Worm (Caenorhabditis elegans) whole organism, late embryonic: ENCODE measurements around the gene F58B4.3.

ENCODE experiments used
- C08G9.2 ChIP-seq: sonication (generic microtip); optimal IDR thresholded peaks from 2 replicates; lab custom pipeline; 2016; ENCODE audit warnings: mild to moderate bottlenecking, missing genetic modification characterization, moderate library complexity, missing compliant biosample characterization
- K02D7.2 ChIP-seq: sonication (generic microtip); optimal IDR thresholded peaks from 2 replicates; lab custom pipeline; 2017; ENCODE audit warnings: mild to moderate bottlenecking, missing genetic modification characterization, missing compliant biosample characterization
- K09A11.1 ChIP-seq: sonication (generic microtip); optimal IDR thresholded peaks from 2 replicates; lab custom pipeline; 2017; ENCODE audit warnings: antibody characterized with exemption, mild to moderate bottlenecking, missing genetic modification characterization, missing compliant biosample characterization; ENCODE audit not compliant: insufficient read depth
- ceh-18 ChIP-seq: sonication (generic microtip); optimal IDR thresholded peaks from 2 replicates; lab custom pipeline; 2016; ENCODE audit warnings: missing genetic modification characterization, missing compliant biosample characterization
- ceh-24 ChIP-seq: sonication (generic microtip); optimal IDR thresholded peaks from 2 replicates; lab custom pipeline; 2016; ENCODE audit warnings: mild to moderate bottlenecking, missing genetic modification characterization, missing compliant biosample characterization
- ceh-31 ChIP-seq: sonication (generic microtip); optimal IDR thresholded peaks from 2 replicates; lab custom pipeline; 2016; ENCODE audit warnings: missing genetic modification characterization, missing compliant biosample characterization
- ceh-34 ChIP-seq: sonication (generic microtip); optimal IDR thresholded peaks from 2 replicates; lab custom pipeline; 2016; ENCODE audit warnings: mild to moderate bottlenecking, missing genetic modification characterization, missing compliant biosample characterization
- ceh-45 ChIP-seq: fragments of 200-800 bp; sonication (Bioruptor generic); IDR thresholded peaks from 2 replicates; pipeline ENCODE4 v1.3.6; 2022; ENCODE audit warnings: missing genetic modification reagents, missing genetic modification characterization, missing compliant biosample characterization
- ceh-6 ChIP-seq: fragments of 200-800 bp; sonication (Bioruptor generic); optimal IDR thresholded peaks from 2 replicates; lab custom pipeline; 2018; ENCODE audit warnings: mild to moderate bottlenecking, missing genetic modification characterization, missing compliant biosample characterization
- ceh-9 ChIP-seq: sonication (generic microtip); optimal IDR thresholded peaks from 2 replicates; lab custom pipeline; 2016; ENCODE audit warnings: mild to moderate bottlenecking, missing genetic modification characterization, inconsistent platforms, missing compliant biosample characterization
- fax-1 ChIP-seq: sonication (generic microtip); optimal IDR thresholded peaks from 2 replicates; lab custom pipeline; 2016; ENCODE audit warnings: missing genotype, missing genetic modification characterization, missing compliant biosample characterization
- fkh-6 ChIP-seq: sonication (generic microtip); optimal IDR thresholded peaks from 2 replicates; lab custom pipeline; 2016; ENCODE audit warnings: missing genetic modification characterization, missing compliant biosample characterization
- gmeb-2 ChIP-seq: sonication (generic microtip); optimal IDR thresholded peaks from 2 replicates; lab custom pipeline; 2016; ENCODE audit warnings: missing genetic modification characterization, inconsistent platforms, missing compliant biosample characterization
- hlh-13 ChIP-seq: fragments of 200-800 bp; sonication (Bioruptor generic); optimal IDR thresholded peaks from 2 replicates; lab custom pipeline; 2018; ENCODE audit warnings: mild to moderate bottlenecking, missing genetic modification characterization, missing compliant biosample characterization
- hlh-15 ChIP-seq: sonication (generic microtip); optimal IDR thresholded peaks from 2 replicates; lab custom pipeline; 2016; ENCODE audit warnings: missing genetic modification characterization, missing compliant biosample characterization
- hlh-30 ChIP-seq: sonication (generic microtip); optimal IDR thresholded peaks from 2 replicates; lab custom pipeline; 2017; ENCODE audit warnings: antibody characterized with exemption, missing genetic modification characterization, missing compliant biosample characterization; ENCODE audit not compliant: insufficient read depth
- hlh-6 ChIP-seq: sonication (generic microtip); optimal IDR thresholded peaks from 2 replicates; lab custom pipeline; 2016; ENCODE audit warnings: missing genotype, missing genetic modification characterization, missing compliant biosample characterization
- lim-6 ChIP-seq: sonication (generic microtip); optimal IDR thresholded peaks from 2 replicates; lab custom pipeline; 2016; ENCODE audit warnings: missing genetic modification characterization, missing compliant biosample characterization
- lin-11 ChIP-seq: fragments of 200-800 bp; sonication (Bioruptor generic); optimal IDR thresholded peaks from 2 replicates; lab custom pipeline; 2018; ENCODE audit warnings: mild to moderate bottlenecking, missing genetic modification characterization, missing compliant biosample characterization
- madf-2 ChIP-seq: sonication (generic microtip); optimal IDR thresholded peaks from 2 replicates; lab custom pipeline; 2017; ENCODE audit warnings: missing genetic modification characterization, missing compliant biosample characterization
- nfya-1 ChIP-seq: sonication (generic microtip); optimal IDR thresholded peaks from 2 replicates; lab custom pipeline; 2017; ENCODE audit warnings: missing genetic modification characterization, mild to moderate bottlenecking, missing compliant biosample characterization, antibody characterized with exemption, moderate library complexity
- nhr-11 ChIP-seq: fragments of 150-350 bp; optimal IDR thresholded peaks from 2 replicates; lab custom pipeline; 2014; ENCODE audit warnings: missing biosample characterization, missing genetic modification characterization
- nhr-232 ChIP-seq: sonication (generic microtip); optimal IDR thresholded peaks from 2 replicates; lab custom pipeline; 2016; ENCODE audit warnings: missing genetic modification characterization, missing compliant biosample characterization
- pat-9 ChIP-seq: fragments of 200-800 bp; sonication (Bioruptor generic); optimal IDR thresholded peaks from 2 replicates; lab custom pipeline; 2018; ENCODE audit warnings: mild to moderate bottlenecking, missing genetic modification characterization, moderate library complexity, missing compliant biosample characterization
- pax-1 ChIP-seq: fragments of 150-350 bp; optimal IDR thresholded peaks from 2 replicates; lab custom pipeline; 2014; ENCODE audit warnings: missing biosample characterization, missing genetic modification characterization
- pha-4 ChIP-seq: fragments of 150-350 bp; optimal IDR thresholded peaks from 2 replicates; lab custom pipeline; 2018; ENCODE audit warnings: missing biosample characterization, missing genetic modification reagents, missing genetic modification characterization
- pros-1 ChIP-seq: fragments of 150-350 bp; optimal IDR thresholded peaks from 2 replicates; lab custom pipeline; 2014; ENCODE audit warnings: missing biosample characterization, missing genetic modification reagents, missing genetic modification characterization
- rnt-1 ChIP-seq: sonication (generic microtip); optimal IDR thresholded peaks from 2 replicates; lab custom pipeline; 2016; ENCODE audit warnings: missing genetic modification characterization, missing compliant biosample characterization
- sdc-2 ChIP-seq: sonication (generic microtip); optimal IDR thresholded peaks from 2 replicates; lab custom pipeline; 2016; ENCODE audit warnings: missing genotype, missing genetic modification characterization, missing compliant biosample characterization
- sox-2 ChIP-seq: fragments of 200-800 bp; sonication (Bioruptor generic); IDR thresholded peaks from 2 replicates; pipeline ENCODE4 v1.3.6; 2022; ENCODE audit warnings: missing genetic modification reagents, missing genetic modification characterization, missing compliant biosample characterization
- syd-9 ChIP-seq: sonication (generic microtip); optimal IDR thresholded peaks from 2 replicates; lab custom pipeline; 2016; ENCODE audit warnings: mild to moderate bottlenecking, missing genetic modification characterization, moderate library complexity, missing compliant biosample characterization
- tbx-2 ChIP-seq: sonication (generic microtip); optimal IDR thresholded peaks from 2 replicates; lab custom pipeline; 2016; ENCODE audit warnings: missing genetic modification characterization, missing compliant biosample characterization
- unc-42 ChIP-seq: sonication (generic microtip); optimal IDR thresholded peaks from 2 replicates; lab custom pipeline; 2016; ENCODE audit warnings: missing genotype, missing genetic modification characterization, missing compliant biosample characterization
- unc-55 ChIP-seq: sonication (generic microtip); optimal IDR thresholded peaks from 2 replicates; lab custom pipeline; 2017; ENCODE audit warnings: missing biosample characterization, missing genetic modification reagents, missing genetic modification characterization

Gene F58B4.3

DNA sequence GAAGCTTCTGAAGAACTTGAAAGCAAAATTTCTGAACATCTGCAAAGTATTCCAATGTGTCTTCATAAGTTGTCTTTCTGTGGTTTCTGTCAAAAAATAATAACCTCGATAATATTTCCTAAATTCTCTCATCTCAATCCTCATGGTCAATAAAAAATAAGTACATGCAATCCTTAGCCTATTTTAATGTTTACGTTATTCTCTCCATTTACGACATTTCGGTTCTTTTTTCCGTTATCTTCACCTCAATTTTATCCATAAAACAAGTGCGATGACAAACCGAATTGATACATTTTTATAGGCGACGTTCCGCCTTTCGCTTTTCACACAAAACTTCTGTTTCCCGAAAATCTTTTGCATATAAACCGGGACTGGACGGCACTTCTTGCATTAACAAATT, 19.9 kb downstream of the F58B4.3 start, which contains the start of gene col-153:
Gene col-153, plus strand, starts transcription at position 301 of the 400 bp plus-strand sequence.
- TF ChIP-seq pax-1 (tag; lab: Kevin White, UChicago) (no peak), hlh-6 (no peak)

DNA sequence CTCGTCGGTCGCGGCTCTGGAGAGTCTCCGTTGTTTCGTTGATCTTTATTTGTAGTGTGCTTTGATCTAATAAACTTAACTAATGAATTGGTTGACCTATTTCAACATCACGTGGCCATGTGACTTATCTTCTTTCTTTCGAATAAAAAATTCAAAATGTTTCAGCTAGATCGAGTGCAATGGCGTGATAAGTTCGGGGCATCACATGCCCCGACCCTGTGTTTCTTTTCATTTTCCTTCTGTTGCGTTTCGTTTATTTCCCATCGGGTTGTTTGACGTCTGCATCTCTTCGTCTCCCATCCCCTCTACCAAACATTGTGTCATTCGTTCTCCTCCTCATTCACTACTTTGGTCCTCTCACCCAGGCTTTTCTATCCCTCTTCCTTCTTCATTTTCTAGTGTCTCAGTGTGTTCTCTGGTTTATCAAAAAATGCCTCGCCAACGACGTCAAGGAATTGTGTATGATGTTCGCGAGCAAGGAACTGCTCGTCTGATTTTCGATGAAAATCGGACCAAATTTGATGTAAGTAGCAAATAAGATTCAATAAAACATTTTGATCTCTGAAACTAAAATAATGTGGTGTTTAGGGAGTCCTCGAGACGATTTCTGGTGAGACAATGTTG, 22.2 kb downstream of the F58B4.3 start, which contains the start of gene F17C11.4:
Gene F17C11.4, plus strand, starts transcription at position 206 of the 624 bp plus-strand sequence.
- TF ChIP-seq ceh-45: no peak
- peak; percentile 90 for TF ChIP-seq ceh-18 (tag; lab: Kevin White, UChicago)
- peak; percentile 5 for TF ChIP-seq unc-55 (GFP tag; lab: Kevin White, UChicago)
- TF ChIP-seq ceh-31 (tag; lab: Kevin White, UChicago): peak; percentile 27
- peak; percentile 9 for TF ChIP-seq rnt-1 (tag; lab: Kevin White, UChicago)
- TF ChIP-seq madf-2 (tag; lab: Kevin White, UChicago): no peak
- peak; percentile 51 for TF ChIP-seq hlh-30 (tag; lab: Kevin White, UChicago)
- no peak for TF ChIP-seq nhr-232 (tag; lab: Kevin White, UChicago)
- TF ChIP-seq unc-42 (tag; lab: Kevin White, UChicago): peak; percentile 29
- TF ChIP-seq ceh-24 (tag; lab: Kevin White, UChicago): no peak
- TF ChIP-seq nfya-1: peak; percentile 19
- no peak for TF ChIP-seq K09A11.1 (tag; lab: Kevin White, UChicago)
- no peak for TF ChIP-seq hlh-6
- no peak for TF ChIP-seq ceh-9 (tag; lab: Kevin White, UChicago)
- peak; percentile 8 for TF ChIP-seq C08G9.2
- TF ChIP-seq tbx-2: peak; percentile 42

DNA sequence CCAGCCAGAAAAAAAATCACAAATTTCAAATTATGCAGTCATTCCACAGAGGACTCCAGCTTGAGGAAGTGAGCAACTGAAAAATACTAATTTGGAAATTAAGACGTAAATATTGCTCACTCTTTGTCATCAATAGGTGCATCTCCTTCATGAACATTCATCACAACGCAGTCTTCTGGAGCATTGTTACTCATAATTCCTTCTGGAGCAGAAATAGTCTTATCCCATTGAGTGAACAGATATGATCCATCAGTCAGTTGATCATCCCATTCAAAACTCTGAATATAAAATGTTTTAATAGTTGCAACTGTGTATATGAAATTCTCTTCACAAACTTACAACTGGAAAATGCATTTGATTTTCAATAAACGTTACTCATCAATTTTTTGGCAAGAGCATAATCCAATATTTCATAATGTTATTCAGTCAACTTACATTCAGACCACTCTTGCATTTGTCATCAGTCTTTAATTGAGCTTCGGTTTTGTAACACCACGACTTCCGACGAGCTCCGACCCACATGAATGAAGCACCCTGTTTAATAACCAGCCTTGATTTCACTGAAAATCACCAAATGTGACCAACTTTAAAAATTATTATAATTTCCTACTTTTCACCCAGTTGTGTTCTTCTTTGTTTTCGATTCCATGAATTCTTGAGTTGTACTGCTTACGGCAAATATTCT, 24.0 kb downstream of the F58B4.3 start:
- TF ChIP-seq hlh-30 (tag; lab: Kevin White, UChicago): no peak

DNA sequence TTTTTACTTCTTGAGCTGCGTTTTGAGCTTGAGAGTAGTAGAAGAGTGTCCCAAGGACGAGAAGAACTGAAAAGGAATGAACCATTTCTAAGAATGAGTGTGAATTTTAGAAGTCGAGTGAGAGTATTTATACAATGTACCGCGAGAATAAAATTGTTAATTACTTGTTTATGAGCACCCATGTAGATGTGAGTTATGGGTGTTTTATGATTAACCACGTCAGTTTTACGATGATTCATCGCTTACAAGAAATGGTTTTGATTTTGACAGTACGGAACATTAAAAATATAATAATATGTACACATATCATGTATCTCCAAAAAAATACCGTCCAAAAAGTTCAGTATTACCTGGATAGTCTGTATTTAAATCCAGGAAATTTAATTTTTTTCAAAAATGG, 24.7 kb downstream of the F58B4.3 start, which contains the start of gene clec-221:
Gene clec-221, minus strand, starts transcription at position 101 of the 400 bp plus-strand sequence.
- TF ChIP-seq ceh-34 (tag; lab: Kevin White, UChicago) (no peak), lin-11 (tag; lab: Kevin White, UChicago) (no peak), nhr-11 (tag; lab: Kevin White, UChicago) (no peak), sox-2 (no peak), fkh-6 (tag; lab: Kevin White, UChicago) (no peak), syd-9 (tag; lab: Kevin White, UChicago) (no peak), hlh-13 (GFP tag; lab: Kevin White, UChicago) (no peak)

DNA sequence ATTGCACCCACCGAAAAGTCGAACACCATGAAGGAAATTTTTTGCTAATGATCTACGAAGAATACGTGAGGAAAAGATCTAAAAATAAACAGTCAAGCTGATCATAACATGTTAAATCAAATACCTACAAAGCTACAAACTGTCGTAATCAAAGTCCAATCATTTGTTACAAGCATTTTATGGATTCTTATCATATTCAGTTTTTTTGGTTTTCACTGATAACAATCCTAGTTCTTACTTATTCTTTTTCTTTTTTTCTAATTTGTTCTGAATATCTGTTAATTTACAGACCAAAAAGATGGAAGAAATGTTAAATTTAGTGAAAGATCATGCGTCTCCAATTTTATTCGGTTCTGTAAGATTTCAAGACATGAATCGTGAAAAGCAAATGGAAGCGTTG, 25.2 kb downstream of the F58B4.3 start, which contains the start of gene F17C11.6:
Gene F17C11.6, plus strand, starts transcription at position 290 of the 400 bp plus-strand sequence.
- no peak for TF ChIP-seq fax-1 (tag; lab: Kevin White, UChicago)
- TF ChIP-seq pha-4 (tag; lab: Kevin White, UChicago): no peak
- TF ChIP-seq tbx-2: no peak
- no peak for TF ChIP-seq ceh-6 (GFP tag; lab: Kevin White, UChicago)
- no peak for TF ChIP-seq rnt-1 (tag; lab: Kevin White, UChicago)
- TF ChIP-seq K02D7.2 (tag; lab: Kevin White, UChicago): no peak
- TF ChIP-seq hlh-30 (tag; lab: Kevin White, UChicago): no peak
- no peak for TF ChIP-seq hlh-15
- TF ChIP-seq lim-6: no peak
- TF ChIP-seq pat-9 (tag; lab: Kevin White, UChicago): no peak
- no peak for TF ChIP-seq sdc-2
- no peak for TF ChIP-seq pros-1 (tag; lab: Kevin White, UChicago)
- TF ChIP-seq gmeb-2 (tag; lab: Kevin White, UChicago): no peak
